Worm (Caenorhabditis elegans) whole organism, young adult: ENCODE measurements around the gene F13D12.5.

Experiments
- B0035.1 ChIP-seq: sonication (generic microtip); optimal IDR thresholded peaks from 2 replicates; lab custom pipeline; 2016; ENCODE audit warnings: missing genetic modification characterization, mild to moderate bottlenecking, missing compliant biosample characterization, missing genotype, missing genetic modification reagents
- B0336.3 ChIP-seq: fragments of 200-800 bp; sonication (Bioruptor generic); IDR thresholded peaks from 2 replicates; pipeline ENCODE4 v1.3.6; 2022; ENCODE audit warnings: missing genetic modification characterization, missing compliant biosample characterization
- C17E4.6 ChIP-seq: fragments of 200-800 bp; sonication (Bioruptor generic); IDR thresholded peaks from 2 replicates; pipeline ENCODE4 v1.3.6; 2022; ENCODE audit warnings: missing genetic modification reagents, missing genetic modification characterization, missing compliant biosample characterization
- D2030.7 ChIP-seq: fragments of 200-800 bp; sonication (Bioruptor generic); IDR thresholded peaks from 2 replicates; pipeline ENCODE4 v1.3.6; 2022; ENCODE audit warnings: missing genetic modification reagents, missing genetic modification characterization, missing compliant biosample characterization
- F10E7.11 ChIP-seq: sonication (generic microtip); optimal IDR thresholded peaks from 2 replicates; lab custom pipeline; 2017; ENCODE audit warnings: mild to moderate bottlenecking, missing genetic modification characterization, moderate library complexity, missing compliant biosample characterization
- F22D6.2 ChIP-seq: sonication (generic microtip); optimal IDR thresholded peaks from 2 replicates; lab custom pipeline; 2016; ENCODE audit warnings: mild to moderate bottlenecking, missing genetic modification characterization, missing compliant biosample characterization
- F49E8.2 ChIP-seq: sonication (generic microtip); optimal IDR thresholded peaks from 3 replicates; lab custom pipeline; 2017; ENCODE audit warnings: missing genetic modification characterization, mild to moderate bottlenecking, missing compliant biosample characterization, antibody characterized with exemption, moderate library complexity; ENCODE audit not compliant: insufficient read depth
- F52B5.7 ChIP-seq: sonication (generic microtip); optimal IDR thresholded peaks from 2 replicates; lab custom pipeline; 2016; ENCODE audit warnings: mild to moderate bottlenecking, missing genetic modification characterization, missing compliant biosample characterization
- F57A8.1 ChIP-seq: fragments of 200-800 bp; sonication (Bioruptor generic); optimal IDR thresholded peaks from 2 replicates; lab custom pipeline; 2018; ENCODE audit warnings: mild to moderate bottlenecking, missing genetic modification characterization, moderate library complexity, missing compliant biosample characterization
- Y79H2A.3 ChIP-seq: fragments of 200-800 bp; sonication (Bioruptor generic); conservative IDR thresholded peaks from 2 replicates; pipeline ENCODE4 v1.3.6; 2022; ENCODE audit warnings: missing genetic modification reagents, missing genetic modification characterization, missing compliant biosample characterization
- ZK185.1 ChIP-seq: sonication (generic microtip); optimal IDR thresholded peaks from 2 replicates; lab custom pipeline; 2016; ENCODE audit warnings: mild to moderate bottlenecking, missing genetic modification characterization, missing compliant biosample characterization; ENCODE audit not compliant: poor library complexity, severe bottlenecking
- akir-1 ChIP-seq: fragments of 200-800 bp; sonication (Bioruptor generic); optimal IDR thresholded peaks from 2 replicates; lab custom pipeline; 2018; ENCODE audit warnings: mild to moderate bottlenecking, missing genetic modification characterization, moderate library complexity, missing compliant biosample characterization
- aptf-3 ChIP-seq: fragments of 200-800 bp; sonication (Bioruptor generic); IDR thresholded peaks from 2 replicates; pipeline ENCODE4 v1.3.6; 2022; ENCODE audit warnings: missing genetic modification characterization, missing compliant biosample characterization
- attf-5 ChIP-seq: fragments of 200-800 bp; sonication (Bioruptor generic); optimal IDR thresholded peaks from 2 replicates; lab custom pipeline; 2018; ENCODE audit warnings: mild to moderate bottlenecking, missing genetic modification characterization, missing compliant biosample characterization
- attf-6 ChIP-seq: fragments of 200-800 bp; sonication (Bioruptor generic); IDR thresholded peaks from 2 replicates; pipeline ENCODE4 v1.3.6; 2022; ENCODE audit warnings: missing genetic modification reagents, missing genetic modification characterization, missing compliant biosample characterization
- bed-2 ChIP-seq: fragments of 200-800 bp; sonication (Bioruptor generic); IDR thresholded peaks from 2 replicates; pipeline ENCODE4 v1.3.6; 2022; ENCODE audit warnings: missing genetic modification reagents, missing genetic modification characterization, missing compliant biosample characterization
- ceh-100 ChIP-seq: fragments of 200-800 bp; sonication (Bioruptor generic); IDR thresholded peaks from 2 replicates; pipeline ENCODE4 v1.3.6; 2022; ENCODE audit warnings: missing genetic modification reagents, missing genetic modification characterization, missing compliant biosample characterization
- chd-7 ChIP-seq: sonication (generic microtip); optimal IDR thresholded peaks from 2 replicates; lab custom pipeline; 2016; ENCODE audit warnings: mild to moderate bottlenecking, missing genetic modification characterization, moderate library complexity, missing compliant biosample characterization
- dpl-1 ChIP-seq: fragments of 150-350 bp; optimal IDR thresholded peaks from 2 replicates; lab custom pipeline; 2014; ENCODE audit warnings: missing biosample characterization, missing genetic modification reagents, missing genetic modification characterization
- ekl-4 ChIP-seq: fragments of 200-800 bp; sonication (Bioruptor generic); IDR thresholded peaks from 2 replicates; pipeline ENCODE4 v1.3.6; 2022; ENCODE audit warnings: missing genetic modification reagents, missing genetic modification characterization, missing compliant biosample characterization
- gei-17 ChIP-seq: fragments of 200-800 bp; sonication (Bioruptor generic); optimal IDR thresholded peaks from 2 replicates; lab custom pipeline; 2018; ENCODE audit warnings: mild to moderate bottlenecking, missing genetic modification characterization, missing compliant biosample characterization
- hmg-1.2 ChIP-seq: fragments of 200-800 bp; sonication (Bioruptor generic); IDR thresholded peaks from 2 replicates; pipeline ENCODE4 v1.3.6; 2022; ENCODE audit warnings: missing genetic modification reagents, missing genetic modification characterization, missing compliant biosample characterization
- let-607 ChIP-seq, 2 experiments: fragments of 200-800 bp in 1 of 2; sonication (Bioruptor generic) in 1 of 2; sonication (generic microtip) in 1 of 2; optimal IDR thresholded peaks; 2 replicates each; lab custom pipeline; 2016 to 2018; ENCODE audit warnings: mild to moderate bottlenecking in 2 of 2, missing compliant biosample characterization in 2 of 2, missing genetic modification characterization in 2 of 2, moderate library complexity in 2 of 2, missing genotype in 1 of 2
- lin-54 ChIP-seq: fragments of 200-800 bp; sonication (Bioruptor generic); optimal IDR thresholded peaks from 2 replicates; lab custom pipeline; 2018; ENCODE audit warnings: mild to moderate bottlenecking, missing genetic modification characterization, missing compliant biosample characterization
- lsl-1 ChIP-seq: fragments of 200-800 bp; sonication (Bioruptor generic); optimal IDR thresholded peaks from 2 replicates; lab custom pipeline; 2018; ENCODE audit warnings: mild to moderate bottlenecking, missing genetic modification characterization, moderate library complexity, missing compliant biosample characterization
- lsy-27 ChIP-seq: sonication (generic microtip); optimal IDR thresholded peaks from 2 replicates; lab custom pipeline; 2017; ENCODE audit warnings: missing genetic modification characterization, mild to moderate bottlenecking, missing compliant biosample characterization, antibody characterized with exemption, missing genotype, borderline replicate concordance; ENCODE audit not compliant: insufficient read depth
- madf-10 ChIP-seq: sonication (generic microtip); optimal IDR thresholded peaks from 2 replicates; lab custom pipeline; 2016; ENCODE audit warnings: mild to moderate bottlenecking, missing genetic modification characterization, missing compliant biosample characterization
- madf-3 ChIP-seq: fragments of 200-800 bp; sonication (Bioruptor generic); IDR thresholded peaks from 2 replicates; pipeline ENCODE4 v1.3.6; 2022; ENCODE audit warnings: missing genetic modification reagents, missing genetic modification characterization, missing compliant biosample characterization
- madf-8 ChIP-seq: fragments of 200-800 bp; sonication (Bioruptor generic); conservative IDR thresholded peaks from 2 replicates; pipeline ENCODE4 v1.3.6; 2022; ENCODE audit warnings: missing genetic modification reagents, missing genetic modification characterization, missing compliant biosample characterization
- nhr-179 ChIP-seq: sonication (generic microtip); optimal IDR thresholded peaks from 2 replicates; lab custom pipeline; 2016; ENCODE audit warnings: mild to moderate bottlenecking, missing genetic modification characterization, missing compliant biosample characterization
- pha-4 ChIP-seq: fragments of 150-350 bp; sonication (generic microtip); optimal IDR thresholded peaks from 2 replicates; lab custom pipeline; 2014; ENCODE audit warnings: missing biosample characterization, missing genetic modification reagents, missing genetic modification characterization
- rpc-1 ChIP-seq, 2 experiments: fragments of 150-350 bp in 1 of 2; sonication (generic microtip) in 1 of 2; optimal IDR thresholded peaks; 2 replicates each; lab custom pipeline; 2014 to 2018; ENCODE audit warnings: missing biosample characterization in 1 of 2, missing genetic modification characterization in 1 of 2, missing genetic modification reagents in 1 of 2, missing genotype in 1 of 2
- sdz-38 ChIP-seq: sonication (generic microtip); optimal IDR thresholded peaks from 2 replicates; lab custom pipeline; 2016; ENCODE audit warnings: missing genotype, missing genetic modification characterization, missing compliant biosample characterization
- snpc-4 ChIP-seq, 5 experiments: fragments of 150-350 bp in 1 of 5; sonication (generic microtip) in 4 of 5; optimal IDR thresholded peaks; 2 replicates each; lab custom pipeline; 2014 to 2018; ENCODE audit warnings: missing genetic modification characterization in 5 of 5, missing biosample characterization in 3 of 5, antibody characterized with exemption in 2 of 5, mild to moderate bottlenecking in 2 of 5, missing compliant biosample characterization in 2 of 5, missing genotype in 2 of 5, moderate library complexity in 2 of 5, missing genetic modification reagents in 1 of 5
- somi-1 ChIP-seq: fragments of 200-800 bp; sonication (Bioruptor generic); optimal IDR thresholded peaks from 2 replicates; lab custom pipeline; 2018; ENCODE audit warnings: mild to moderate bottlenecking, missing genetic modification characterization, missing compliant biosample characterization
- sptf-2 ChIP-seq: fragments of 200-800 bp; sonication (Bioruptor generic); optimal IDR thresholded peaks from 2 replicates; lab custom pipeline; 2018; ENCODE audit warnings: mild to moderate bottlenecking, missing genetic modification characterization, missing compliant biosample characterization
- tlf-1 ChIP-seq: fragments of 200-800 bp; sonication (Bioruptor generic); optimal IDR thresholded peaks from 2 replicates; lab custom pipeline; 2018; ENCODE audit warnings: mild to moderate bottlenecking, missing genetic modification characterization, missing compliant biosample characterization
- xnd-1 ChIP-seq: sonication (generic microtip); optimal IDR thresholded peaks from 2 replicates; lab custom pipeline; 2016; ENCODE audit warnings: missing genotype, missing genetic modification reagents, missing genetic modification characterization, missing compliant biosample characterization
- ztf-22 ChIP-seq: fragments of 200-800 bp; sonication (Bioruptor generic); optimal IDR thresholded peaks from 2 replicates; lab custom pipeline; 2018; ENCODE audit warnings: mild to moderate bottlenecking, missing genetic modification characterization, moderate library complexity, missing compliant biosample characterization
- ztf-25 ChIP-seq: fragments of 200-800 bp; sonication (Bioruptor generic); IDR thresholded peaks from 2 replicates; pipeline ENCODE4 v1.3.6; 2022; ENCODE audit warnings: missing genetic modification reagents, missing genetic modification characterization, missing compliant biosample characterization

Gene F13D12.5

ce11 chrII:11688011-11688410 lies 38.6 kb upstream of the F13D12.5 start:
- TF ChIP-seq hmg-1.2 (GFP tag; lab: Robert Waterston, UW), result peak; percentile 66; the same call in 1 of the 2 replicates
- no peak for TF ChIP-seq tlf-1

DNA sequence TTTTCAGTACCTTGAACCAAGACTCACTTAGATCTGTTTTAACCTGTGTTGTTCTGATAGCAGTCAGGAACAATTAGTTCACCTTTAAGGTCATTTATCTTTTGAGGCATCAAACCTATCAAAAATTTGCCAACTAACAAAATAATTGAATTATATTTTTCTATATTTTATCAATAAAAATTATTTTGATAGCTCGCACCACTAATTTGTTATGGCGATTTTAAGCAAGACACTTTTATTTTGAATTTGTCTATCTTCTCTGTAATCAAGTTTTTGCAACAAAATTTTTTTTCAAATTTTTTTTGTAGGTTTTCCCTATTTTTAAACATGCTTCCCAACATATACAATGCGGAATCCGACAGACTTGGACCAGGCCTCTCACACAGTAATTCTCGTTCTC lies 38.0 kb upstream of the F13D12.5 start, which contains the start of gene kel-1:
Gene kel-1, plus strand, starts transcription at position 301 of the 400 bp plus-strand sequence.
- TF ChIP-seq attf-5 (no peak), ceh-100 (GFP tag; lab: Robert Waterston, UW) (no peak), ztf-25 (GFP tag; lab: Robert Waterston, UW) (no peak), ztf-22 (GFP tag; lab: Kevin White, UChicago) (no peak), akir-1 (GFP tag; lab: Kevin White, UChicago) (no peak), F52B5.7 (no peak), attf-6 (GFP tag; lab: Robert Waterston, UW) (no peak), ZK185.1 (no peak), rpc-1 (optimal IDR thresholded peaks at IDR 0.05; lab: Kevin White, UChicago) (no peak), rpc-1 (tag; optimal IDR thresholded peaks at IDR 0.05; lab: Kevin White, UChicago) (no peak), D2030.7 (GFP tag; lab: Robert Waterston, UW) (no peak), B0035.1 (tag; lab: Kevin White, UChicago) (no peak)
- TF ChIP-seq, all 124 proteins: peak for 0

DNA sequence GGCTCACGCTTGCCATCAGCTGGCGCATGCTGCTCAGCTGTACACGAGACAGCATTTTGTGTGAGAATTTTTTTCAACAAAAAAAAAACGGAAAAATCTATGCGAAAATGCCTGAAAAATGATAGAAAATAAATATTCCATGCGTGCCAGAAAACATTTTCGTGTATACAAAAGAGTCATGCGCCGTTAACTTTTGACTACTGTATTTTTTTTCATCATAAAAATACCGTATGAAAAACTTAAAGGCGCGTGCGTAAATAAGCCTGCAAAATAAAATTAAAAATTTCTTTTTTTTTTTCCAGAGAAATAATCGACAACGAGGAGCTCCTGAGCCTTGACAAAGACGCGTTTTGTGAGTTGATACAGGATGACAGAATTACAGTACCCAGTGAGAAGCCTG lies 36.7 kb upstream of the F13D12.5 start:
- TF ChIP-seq madf-8 (GFP tag; lab: Robert Waterston, UW), result peak; percentile 59
- TF ChIP-seq lsl-1 (GFP tag; lab: Kevin White, UChicago), result peak; percentile 59
- TF ChIP-seq bed-2 (GFP tag; lab: Robert Waterston, UW), result no peak

- no peak for TF ChIP-seq F57A8.1 (GFP tag; lab: Kevin White, UChicago)
- TF ChIP-seq madf-8 (GFP tag; lab: Robert Waterston, UW), result no peak
- TF ChIP-seq madf-10 (tag; lab: Kevin White, UChicago), result no peak
- TF ChIP-seq dpl-1 (GFP tag; lab: Kevin White, UChicago), result no peak
- no peak for TF ChIP-seq sptf-2 (GFP tag; lab: Kevin White, UChicago)
- no peak for TF ChIP-seq snpc-4 (GFP tag; optimal IDR thresholded peaks at IDR 0.05; lab: Kevin White, UChicago)
- TF ChIP-seq snpc-4 (tag; optimal IDR thresholded peaks at IDR 0.05; lab: Kevin White, UChicago), result no peak
- peak; percentile 46 for TF ChIP-seq F52B5.7
- TF ChIP-seq lin-54 (GFP tag; lab: Kevin White, UChicago), result no peak
- TF ChIP-seq attf-5, result peak; percentile 0
- no peak for TF ChIP-seq aptf-3
- no peak for TF ChIP-seq somi-1 (GFP tag; lab: Kevin White, UChicago)
- 0 out of 2 replicates have a peak, but pooled peaks have one; percentile 8 for TF ChIP-seq Y79H2A.3 (GFP tag; lab: Robert Waterston, UW)
- TF ChIP-seq sdz-38, result no peak
- 0 out of 2 replicates have a peak, but pooled peaks have one; percentile 46 for TF ChIP-seq ztf-25 (GFP tag; lab: Robert Waterston, UW)
- no peak for TF ChIP-seq C17E4.6 (GFP tag; lab: Robert Waterston, UW)
- TF ChIP-seq let-607 (tag; optimal IDR thresholded peaks at IDR 0.05; lab: Kevin White, UChicago), result no peak
- TF ChIP-seq F49E8.2 (tag; lab: Kevin White, UChicago), result no peak
- TF ChIP-seq F22D6.2 (tag; lab: Kevin White, UChicago), result no peak
- no peak for TF ChIP-seq lsy-27 (tag; lab: Kevin White, UChicago)
- no peak for TF ChIP-seq xnd-1 (tag; lab: Kevin White, UChicago)
- 0 out of 2 replicates have a peak, but pooled peaks have one; percentile 23 for TF ChIP-seq attf-6 (GFP tag; lab: Robert Waterston, UW)
- no peak for TF ChIP-seq gei-17 (GFP tag; lab: Kevin White, UChicago)
- TF ChIP-seq F10E7.11 (tag; lab: Kevin White, UChicago), result no peak
- no peak for TF ChIP-seq rpc-1 (optimal IDR thresholded peaks at IDR 0.05; lab: Kevin White, UChicago)
- no peak for TF ChIP-seq rpc-1 (tag; optimal IDR thresholded peaks at IDR 0.05; lab: Kevin White, UChicago)
- TF ChIP-seq ZK185.1, result no peak
- peak; percentile 76 for TF ChIP-seq B0336.3 (GFP tag; lab: Robert Waterston, UW)
- no peak for TF ChIP-seq nhr-179 (tag; lab: Kevin White, UChicago)
- TF ChIP-seq pha-4, result no peak
- TF ChIP-seq madf-3 (GFP tag; lab: Robert Waterston, UW), result no peak
- TF ChIP-seq chd-7 (tag; lab: Kevin White, UChicago), result no peak
- 0 out of 2 replicates have a peak, but pooled peaks have one; percentile 17 for TF ChIP-seq ekl-4 (GFP tag; lab: Robert Waterston, UW)
Measured at ce11 chrII:11690868-11691267, 35.7 kb upstream of the F13D12.5 start.
